Fruit fly (Drosophila melanogaster) whole organism, embryonic: Measurements from ENCODE around the gene CG5188.

Experiments
- CG11504 ChIP-seq: fragments of 200-800 bp; sonication (Bioruptor generic); optimal IDR thresholded peaks from 3 replicates; lab custom pipeline; 2019; ENCODE audit warnings: missing biosample characterization, mild to moderate bottlenecking, missing genetic modification characterization, moderate library complexity
- CG12391 ChIP-seq: fragments of 200-800 bp; sonication (Bioruptor generic); optimal IDR thresholded peaks from 3 replicates; lab custom pipeline; 2018; ENCODE audit warnings: missing biosample characterization, mild to moderate bottlenecking, missing genetic modification characterization, moderate library complexity
- CG12769 ChIP-seq: fragments of 200-800 bp; sonication (Bioruptor generic); optimal IDR thresholded peaks from 2 replicates; lab custom pipeline; 2019; ENCODE audit warnings: missing biosample characterization, mild to moderate bottlenecking, missing genetic modification characterization, moderate library complexity
- CG12942 ChIP-seq: fragments of 200-800 bp; sonication (Bioruptor generic); optimal IDR thresholded peaks from 3 replicates; lab custom pipeline; 2016; ENCODE audit warnings: missing biosample characterization, missing genetic modification characterization
- CG15011 ChIP-seq: fragments of 200-800 bp; sonication (Bioruptor generic); optimal IDR thresholded peaks from 3 replicates; lab custom pipeline; 2018; ENCODE audit warnings: missing biosample characterization, mild to moderate bottlenecking, missing genetic modification characterization
- CG15269 ChIP-seq: fragments of 200-800 bp; sonication (Bioruptor generic); optimal IDR thresholded peaks from 2 replicates; lab custom pipeline; 2018; ENCODE audit warnings: missing biosample characterization, mild to moderate bottlenecking, missing genetic modification characterization, moderate library complexity
- CG15696 ChIP-seq: fragments of 200-800 bp; sonication (Bioruptor generic); optimal IDR thresholded peaks from 2 replicates; lab custom pipeline; 2019; ENCODE audit warnings: missing biosample characterization, mild to moderate bottlenecking, missing genetic modification characterization, moderate library complexity
- CG16779 ChIP-seq: fragments of 200-800 bp; sonication (Bioruptor generic); IDR thresholded peaks from 2 replicates; pipeline ENCODE4 v1.3.6; 2022; ENCODE audit warnings: missing biosample characterization, missing genetic modification characterization
- CG17361 ChIP-seq: fragments of 200-800 bp; sonication (Bioruptor generic); IDR thresholded peaks from 3 replicates; pipeline ENCODE4 v1.3.6; 2022; ENCODE audit warnings: missing biosample characterization, missing genetic modification characterization
- CG17912 ChIP-seq: fragments of 200-800 bp; sonication (Bioruptor generic); optimal IDR thresholded peaks from 2 replicates; lab custom pipeline; 2018; ENCODE audit warnings: missing biosample characterization, mild to moderate bottlenecking, missing genetic modification characterization
- CG18619 ChIP-seq: fragments of 200-800 bp; sonication (Bioruptor generic); optimal IDR thresholded peaks from 3 replicates; lab custom pipeline; 2017; ENCODE audit warnings: missing biosample characterization, mild to moderate bottlenecking, missing genetic modification characterization
- CG31365 ChIP-seq: fragments of 200-800 bp; sonication (Bioruptor generic); optimal IDR thresholded peaks from 2 replicates; lab custom pipeline; 2018; ENCODE audit warnings: missing biosample characterization, mild to moderate bottlenecking, missing genetic modification characterization
- CG32532 ChIP-seq: fragments of 200-800 bp; sonication (Bioruptor generic); IDR thresholded peaks from 2 replicates; pipeline ENCODE4 v1.3.6; 2022; ENCODE audit warnings: missing biosample characterization, missing genetic modification characterization
- CG33213 ChIP-seq: fragments of 200-800 bp; sonication (Bioruptor generic); optimal IDR thresholded peaks from 3 replicates; lab custom pipeline; 2016; ENCODE audit warnings: missing biosample characterization, missing genetic modification characterization
- CG4854 ChIP-seq: fragments of 200-800 bp; sonication (Bioruptor generic); optimal IDR thresholded peaks from 2 replicates; lab custom pipeline; 2016; ENCODE audit warnings: missing biosample characterization, missing genetic modification characterization, inconsistent platforms
- CG5180 ChIP-seq: fragments of 200-800 bp; sonication (Bioruptor generic); optimal IDR thresholded peaks from 3 replicates; lab custom pipeline; 2017; ENCODE audit warnings: missing biosample characterization, missing genetic modification characterization, mild to moderate bottlenecking, moderate library complexity, missing genetic modification reagents
- CG6765 ChIP-seq: fragments of 200-800 bp; sonication (Bioruptor generic); optimal IDR thresholded peaks from 3 replicates; lab custom pipeline; 2017; ENCODE audit warnings: missing biosample characterization, mild to moderate bottlenecking, missing genetic modification characterization
- CG8359 ChIP-seq: fragments of 200-800 bp; sonication (Bioruptor generic); optimal IDR thresholded peaks from 2 replicates; lab custom pipeline; 2017; ENCODE audit warnings: missing biosample characterization, mild to moderate bottlenecking, missing genetic modification characterization, borderline replicate concordance
- CG8765 ChIP-seq: fragments of 200-800 bp; sonication (Bioruptor generic); IDR thresholded peaks from 2 replicates; pipeline ENCODE4 v1.3.6; 2022; ENCODE audit warnings: missing biosample characterization, missing genetic modification characterization
- CkIIα-i1 ChIP-seq: fragments of 200-800 bp; sonication (Bioruptor generic); IDR thresholded peaks from 2 replicates; pipeline ENCODE4 v1.3.6; 2022; ENCODE audit warnings: missing biosample characterization, missing genetic modification characterization
- D ChIP-seq, 2 experiments: fragments of 200-800 bp in 1 of 2; fragments of >200 bp in 1 of 2; sonication (Bioruptor generic) in 1 of 2; optimal IDR thresholded peaks; 2 replicates in 1 of 2; 3 replicates in 1 of 2; lab custom pipeline; 2017; ENCODE audit warnings: mild to moderate bottlenecking in 1 of 2, missing biosample characterization in 1 of 2, missing genetic modification characterization in 1 of 2, missing genetic modification reagents in 1 of 2
- Doc3 ChIP-seq: fragments of 200-800 bp; sonication (Bioruptor generic); IDR thresholded peaks from 3 replicates; pipeline ENCODE4 v1.3.6; 2022; ENCODE audit warnings: missing biosample characterization, missing genetic modification characterization; ENCODE audit not compliant: partially characterized antibody
- Fer3 ChIP-seq: fragments of 200-800 bp; sonication (Bioruptor generic); optimal IDR thresholded peaks from 2 replicates; lab custom pipeline; 2018; ENCODE audit warnings: missing biosample characterization, mild to moderate bottlenecking, missing genetic modification characterization, moderate library complexity
- Gsc ChIP-seq: fragments of 200-800 bp; sonication (Bioruptor generic); IDR thresholded peaks from 2 replicates; pipeline ENCODE4 v1.3.6; 2022; ENCODE audit warnings: missing biosample characterization, missing genetic modification characterization
- H2.0 ChIP-seq: fragments of 200-800 bp; sonication (Bioruptor generic); IDR thresholded peaks from 2 replicates; pipeline ENCODE4 v1.3.6; 2022; ENCODE audit warnings: missing biosample characterization, missing genetic modification characterization
- HLH4C ChIP-seq: fragments of 200-800 bp; sonication (Bioruptor generic); IDR thresholded peaks from 3 replicates; pipeline ENCODE4 v1.3.6; 2022; ENCODE audit warnings: missing biosample characterization, missing genetic modification characterization; ENCODE audit not compliant: partially characterized antibody
- Hey ChIP-seq: fragments of 200-800 bp; sonication (Bioruptor generic); optimal IDR thresholded peaks from 3 replicates; lab custom pipeline; 2018; ENCODE audit warnings: missing biosample characterization, mild to moderate bottlenecking, missing genetic modification characterization
- Mad ChIP-seq: fragments of 200-800 bp; sonication (Bioruptor generic); optimal IDR thresholded peaks from 2 replicates; lab custom pipeline; 2016; ENCODE audit warnings: missing biosample characterization, missing genetic modification characterization
- NFAT ChIP-seq: fragments of 200-800 bp; sonication (Bioruptor generic); IDR thresholded peaks from 2 replicates; pipeline ENCODE4 v1.3.6; 2022; ENCODE audit warnings: missing biosample characterization, missing genetic modification characterization
- Opbp ChIP-seq: fragments of 200-800 bp; sonication (Bioruptor generic); IDR thresholded peaks from 3 replicates; pipeline ENCODE4 v1.3.6; 2022; ENCODE audit warnings: missing biosample characterization, missing genetic modification characterization; ENCODE audit not compliant: partially characterized antibody
- Ssrp ChIP-seq: fragments of 200-800 bp; sonication (Bioruptor generic); optimal IDR thresholded peaks from 2 replicates; lab custom pipeline; 2018; ENCODE audit warnings: missing biosample characterization, mild to moderate bottlenecking, missing genetic modification characterization, moderate library complexity
- Xbp1 ChIP-seq: fragments of 200-800 bp; sonication (Bioruptor generic); optimal IDR thresholded peaks from 3 replicates; lab custom pipeline; 2016; ENCODE audit warnings: missing biosample characterization, mild to moderate bottlenecking, missing genetic modification characterization
- ase ChIP-seq: fragments of 200-800 bp; sonication (Bioruptor generic); IDR thresholded peaks from 3 replicates; pipeline ENCODE4 v1.3.6; 2022; ENCODE audit warnings: missing biosample characterization, missing genetic modification characterization
- bbx ChIP-seq: fragments of 200-800 bp; sonication (Bioruptor generic); IDR thresholded peaks from 2 replicates; pipeline ENCODE4 v1.3.6; 2022; ENCODE audit warnings: missing biosample characterization, missing genetic modification characterization; ENCODE audit not compliant: partially characterized antibody
- bowl ChIP-seq: fragments of 200-800 bp; sonication (Bioruptor generic); IDR thresholded peaks from 2 replicates; pipeline ENCODE4 v1.3.6; 2022; ENCODE audit warnings: missing biosample characterization, missing genetic modification characterization
- br ChIP-seq: fragments of >200 bp; optimal IDR thresholded peaks from 2 replicates; lab custom pipeline; 2017
- chn ChIP-seq: fragments of 200-800 bp; sonication (Bioruptor generic); optimal IDR thresholded peaks from 2 replicates; lab custom pipeline; 2016; ENCODE audit warnings: missing biosample characterization, missing genetic modification characterization
- dan ChIP-seq: fragments of 200-800 bp; sonication (Bioruptor generic); IDR thresholded peaks from 2 replicates; pipeline ENCODE4 v1.3.6; 2022; ENCODE audit warnings: missing biosample characterization, missing genetic modification characterization
- dm ChIP-seq: fragments of 200-800 bp; sonication (Bioruptor generic); optimal IDR thresholded peaks from 3 replicates; lab custom pipeline; 2016; ENCODE audit warnings: missing biosample characterization, missing genetic modification characterization
- fd3F ChIP-seq: fragments of 200-800 bp; sonication (Bioruptor generic); optimal IDR thresholded peaks from 2 replicates; lab custom pipeline; 2018; ENCODE audit warnings: missing biosample characterization, mild to moderate bottlenecking, missing genetic modification characterization, moderate library complexity
- gsb-n ChIP-seq: fragments of 200-800 bp; sonication (Bioruptor generic); optimal IDR thresholded peaks from 3 replicates; lab custom pipeline; 2018; ENCODE audit warnings: missing biosample characterization, mild to moderate bottlenecking, missing genetic modification characterization
- hbn ChIP-seq: fragments of 200-800 bp; sonication (Bioruptor generic); IDR thresholded peaks from 2 replicates; pipeline ENCODE4 v1.3.6; 2022; ENCODE audit warnings: missing biosample characterization, missing genetic modification characterization; ENCODE audit not compliant: partially characterized antibody
- lilli ChIP-seq: fragments of 200-800 bp; sonication (Bioruptor generic); optimal IDR thresholded peaks from 3 replicates; lab custom pipeline; 2016; ENCODE audit warnings: missing biosample characterization, missing genetic modification characterization
- nom ChIP-seq: fragments of 200-800 bp; sonication (Bioruptor generic); optimal IDR thresholded peaks from 2 replicates; lab custom pipeline; 2017; ENCODE audit warnings: missing biosample characterization, missing genetic modification characterization, mild to moderate bottlenecking, moderate library complexity, missing genetic modification reagents
- sd ChIP-seq: fragments of 200-800 bp; sonication (Bioruptor generic); optimal IDR thresholded peaks from 3 replicates; lab custom pipeline; 2018; ENCODE audit warnings: missing biosample characterization, mild to moderate bottlenecking, missing genetic modification characterization, moderate library complexity
- sisA ChIP-seq: fragments of 200-800 bp; sonication (Bioruptor generic); IDR thresholded peaks from 2 replicates; pipeline ENCODE4 v1.3.6; 2022; ENCODE audit warnings: missing biosample characterization, missing genetic modification characterization
- tap ChIP-seq: fragments of 200-800 bp; optimal IDR thresholded peaks from 3 replicates; lab custom pipeline; 2019; ENCODE audit warnings: missing biosample characterization, mild to moderate bottlenecking, missing genetic modification characterization, moderate library complexity
- tio ChIP-seq: fragments of 200-800 bp; sonication (Bioruptor generic); optimal IDR thresholded peaks from 2 replicates; lab custom pipeline; 2017; ENCODE audit warnings: missing biosample characterization, missing genetic modification characterization, inconsistent platforms
- tna ChIP-seq: fragments of 200-800 bp; sonication (Bioruptor generic); IDR thresholded peaks from 2 replicates; pipeline ENCODE4 v1.3.6; 2022; ENCODE audit warnings: missing biosample characterization, missing genetic modification characterization; ENCODE audit not compliant: partially characterized antibody
- wek ChIP-seq: fragments of 200-800 bp; sonication (Bioruptor generic); optimal IDR thresholded peaks from 3 replicates; lab custom pipeline; 2018; ENCODE audit warnings: missing biosample characterization, mild to moderate bottlenecking, missing genetic modification characterization, moderate library complexity

CG5188 gene

dm6 chr2L:10426534-10427048, 2.0 kb upstream of the CG5188 start, which contains the start of the genes SmB and KdelR (continued):
- TF ChIP-seq bbx (GFP tag; lab: Robert Waterston, UW) (peak; percentile 66), CG5180 (GFP tag; lab: Kevin White, UChicago) (no peak), Opbp (GFP tag; lab: Robert Waterston, UW) (peak; percentile 64; the same call in 2 of the 3 replicates), Xbp1 (GFP tag; lab: Kevin White, UChicago) (peak; percentile 97), Gsc (GFP tag; lab: Robert Waterston, UW) (no peak), CG31365 (tag; lab: Kevin White, UChicago) (no peak), CG15269 (no peak), br (no peak), D (optimal IDR thresholded peaks at IDR 0.05; lab: Kevin White, UChicago) (no peak), D (GFP tag; optimal IDR thresholded peaks at IDR 0.05; lab: Kevin White, UChicago) (no peak), sd (tag; lab: Kevin White, UChicago) (no peak), CG15011 (GFP tag; lab: Kevin White, UChicago) (no peak), H2.0 (no peak), sisA (GFP tag; lab: Robert Waterston, UW) (no peak), hbn (GFP tag; lab: Robert Waterston, UW) (peak; percentile 71), dan (GFP tag; lab: Robert Waterston, UW) (no peak), CG12391 (tag; lab: Kevin White, UChicago) (peak; percentile 59), fd3F (GFP tag; lab: Kevin White, UChicago) (no peak), tap (tag; lab: Kevin White, UChicago) (no peak), gsb-n (tag; lab: Kevin White, UChicago) (peak; percentile 57), CG16779 (GFP tag; lab: Robert Waterston, UW) (no peak), CG11504 (no peak), tna (GFP tag; lab: Robert Waterston, UW) (peak; percentile 84), CG15696 (tag; lab: Kevin White, UChicago) (no peak), lilli (GFP tag; lab: Kevin White, UChicago) (peak; percentile 61), NFAT (GFP tag; lab: Robert Waterston, UW) (no peak), bowl (GFP tag; lab: Robert Waterston, UW) (no peak), CG8359 (GFP tag; lab: Kevin White, UChicago) (no peak), Doc3 (peak; percentile 57; the same call in 1 of the 3 replicates), CG17361 (GFP tag; lab: Robert Waterston, UW) (peak; percentile 60; the same call in 2 of the 3 replicates), ase (GFP tag; lab: Robert Waterston, UW) (no peak), nom (peak; percentile 4), CG32532 (no peak), Ssrp (no peak), CG33213 (GFP tag; lab: Kevin White, UChicago) (peak; percentile 4), chn (GFP tag; lab: Kevin White, UChicago) (no peak), CG12942 (no peak), Mad (GFP tag; lab: Kevin White, UChicago) (no peak), wek (no peak), CG6765 (no peak), HLH4C (GFP tag; lab: Robert Waterston, UW) (peak; percentile 96), Hey (tag; lab: Kevin White, UChicago) (no peak), CkIIα-i1 (GFP tag; lab: Robert Waterston, UW) (no peak), dm (GFP tag; lab: Kevin White, UChicago) (peak; percentile 80), CG4854 (GFP tag; lab: Kevin White, UChicago) (no peak), CG18619 (GFP tag; lab: Kevin White, UChicago) (no peak), CG8765 (GFP tag; lab: Robert Waterston, UW) (no peak), tio (no peak), CG12769 (tag; lab: Kevin White, UChicago) (no peak), CG17912 (no peak), Fer3 (no peak)
